Worm (Caenorhabditis elegans): Measurements from ENCODE around the gene ptr-22.
A peak's percentile ranks its signal among the peaks of the same experiment; 100 is the strongest.

Gene ptr-22

DNA sequence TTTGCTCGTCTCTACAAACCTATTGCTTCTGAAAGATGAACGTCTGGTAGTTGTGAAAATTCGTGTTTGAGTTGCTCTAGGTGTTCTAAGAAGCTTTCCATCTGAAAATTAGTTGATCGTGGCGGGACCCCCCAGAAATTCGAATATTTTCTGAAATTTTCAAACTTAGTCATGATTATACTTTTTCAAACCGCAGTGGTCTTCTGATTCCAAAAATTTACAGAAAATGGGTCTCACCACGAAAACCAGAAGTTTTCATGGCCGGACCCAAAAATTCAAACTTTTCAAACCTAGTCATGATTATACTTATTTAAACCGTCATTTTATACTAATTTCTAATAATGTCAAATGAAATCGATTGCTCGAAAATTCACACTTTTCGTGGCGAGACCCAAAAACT lies 28.9 kb upstream of the ptr-22 start, which contains the start of gene ztf-20:
ztf-20 (minus strand) TSS at position 101 of the 400 bp plus-strand sequence.
- TF ChIP-seq nfya-1 (tag; optimal IDR thresholded peaks at IDR 0.05; ENCODE audit: insufficient read depth) (no peak), ztf-4 (tag; optimal IDR thresholded peaks at IDR 0.05) (no peak), nhr-11 (tag; optimal IDR thresholded peaks at IDR 0.05) (no peak), fkh-2 (tag; optimal IDR thresholded peaks at IDR 0.05) (no peak), skn-1 (tag; optimal IDR thresholded peaks at IDR 0.05) (no peak), elt-1 (tag; optimal IDR thresholded peaks at IDR 0.05) (no peak), eor-1 (tag; optimal IDR thresholded peaks at IDR 0.05) (no peak), nhr-67 (tag; optimal IDR thresholded peaks at IDR 0.05) (no peak), ceh-9 (tag; optimal IDR thresholded peaks at IDR 0.05) (no peak), unc-39 (tag; optimal IDR thresholded peaks at IDR 0.05) (no peak), nhr-12 (tag; optimal IDR thresholded peaks at IDR 0.05) (no peak), lin-39 (tag; optimal IDR thresholded peaks at IDR 0.05) (no peak), nhr-25 (tag; optimal IDR thresholded peaks at IDR 0.05) (no peak), mdl-1 (tag; optimal IDR thresholded peaks at IDR 0.05) (no peak), unc-62 (GFP tag; optimal IDR thresholded peaks at IDR 0.05) (no peak), egl-5 (tag; optimal IDR thresholded peaks at IDR 0.05) (no peak), ztf-11 (tag; optimal IDR thresholded peaks at IDR 0.05) (no peak)

DNA sequence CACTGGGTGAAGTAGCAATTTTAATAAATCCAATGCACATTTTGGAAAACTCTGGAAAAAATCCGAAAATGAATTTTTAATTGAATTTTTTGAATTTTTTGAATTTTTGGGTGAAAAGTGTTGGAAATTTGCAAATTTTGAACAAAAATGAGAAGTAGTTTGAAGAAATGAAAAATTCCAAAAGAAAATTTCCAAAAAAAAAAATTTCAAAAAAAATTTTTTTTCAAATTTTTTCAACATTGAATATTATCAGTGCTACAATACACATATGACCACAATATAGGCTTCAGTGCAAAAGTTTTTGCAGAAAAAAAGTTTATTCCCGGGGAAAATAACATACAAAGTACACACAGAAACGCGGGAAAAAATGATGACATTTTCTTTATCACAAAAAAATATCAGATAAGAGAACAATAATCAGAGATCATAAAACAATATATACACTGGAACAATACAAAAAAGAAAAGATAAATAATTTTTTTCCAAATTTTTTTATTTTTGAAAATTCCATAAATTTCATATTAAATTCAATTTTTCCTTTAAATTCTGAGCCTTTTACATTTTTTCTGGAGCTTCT lies 26.2 kb upstream of the ptr-22 start, which contains the start of gene hrg-10:
hrg-10 (minus strand) TSS at position 51 of the 577 bp plus-strand sequence.
- TF ChIP-seq nhr-25 (tag; optimal IDR thresholded peaks at IDR 0.05) (no peak), mml-1 (tag; optimal IDR thresholded peaks at IDR 0.05) (no peak), ceh-28 (tag; optimal IDR thresholded peaks at IDR 0.05) (no peak), daf-12 (tag; optimal IDR thresholded peaks at IDR 0.05) (no peak), skn-1 (tag; optimal IDR thresholded peaks at IDR 0.05) (peak; percentile 63), pqm-1 (tag; optimal IDR thresholded peaks at IDR 0.05) (peak; percentile 53), nhr-76 (tag; optimal IDR thresholded peaks at IDR 0.05) (no peak), elt-1 (tag; optimal IDR thresholded peaks at IDR 0.05) (no peak), nhr-77 (tag; optimal IDR thresholded peaks at IDR 0.05) (no peak), pha-4 (tag; optimal IDR thresholded peaks at IDR 0.05) (peak; percentile 45), nhr-67 (tag; optimal IDR thresholded peaks at IDR 0.05) (no peak), ama-1 (optimal IDR thresholded peaks at IDR 0.05) (no peak), eor-1 (tag; optimal IDR thresholded peaks at IDR 0.05) (no peak), ceh-9 (tag; optimal IDR thresholded peaks at IDR 0.05) (no peak), nhr-28 (tag; optimal IDR thresholded peaks at IDR 0.05) (no peak), fkh-2 (tag; optimal IDR thresholded peaks at IDR 0.05) (no peak), ceh-82 (tag; optimal IDR thresholded peaks at IDR 0.05) (no peak), elt-2 (tag; optimal IDR thresholded peaks at IDR 0.05) (peak; percentile 76), nfya-1 (tag; optimal IDR thresholded peaks at IDR 0.05; ENCODE audit: insufficient read depth) (no peak), nhr-237 (tag; optimal IDR thresholded peaks at IDR 0.05) (no peak), unc-62 (GFP tag; optimal IDR thresholded peaks at IDR 0.05) (no peak), ztf-4 (tag; optimal IDR thresholded peaks at IDR 0.05) (no peak), lin-39 (tag; optimal IDR thresholded peaks at IDR 0.05) (no peak), egl-27 (tag; optimal IDR thresholded peaks at IDR 0.05) (no peak), nhr-43 (tag; optimal IDR thresholded peaks at IDR 0.05; ENCODE audit: poor library complexity, severe bottlenecking) (no peak), zag-1 (tag; optimal IDR thresholded peaks at IDR 0.05) (no peak), R02D3.7 (tag; optimal IDR thresholded peaks at IDR 0.05) (no peak), snpc-4 (tag; optimal IDR thresholded peaks at IDR 0.05) (no peak), nhr-23 (tag; optimal IDR thresholded peaks at IDR 0.05) (no peak), egl-5 (tag; optimal IDR thresholded peaks at IDR 0.05) (no peak), hmg-11 (tag; optimal IDR thresholded peaks at IDR 0.05) (no peak), lin-15B (tag; optimal IDR thresholded peaks at IDR 0.05) (no peak)

DNA sequence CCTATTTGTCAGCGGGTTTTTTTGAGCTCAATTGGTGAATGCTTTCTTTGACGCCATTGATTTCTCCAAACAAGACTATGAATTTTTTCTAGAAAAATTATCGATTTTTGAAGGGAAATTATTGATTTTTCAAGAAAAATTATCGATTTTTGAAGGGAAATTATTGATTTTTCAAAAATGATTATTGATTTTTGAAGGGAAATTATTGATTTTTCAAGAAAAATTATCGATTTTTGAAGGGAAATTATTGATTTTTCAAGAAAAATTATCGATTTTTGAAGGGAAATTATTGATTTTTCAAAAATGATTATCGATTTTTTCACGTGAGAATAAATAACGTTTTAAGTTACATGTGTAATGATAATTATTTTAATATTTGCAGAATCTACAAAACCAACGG lies 9.6 kb upstream of the ptr-22 start:
- TF ChIP-seq ceh-28 (tag; optimal IDR thresholded peaks at IDR 0.05): peak; percentile 94

DNA sequence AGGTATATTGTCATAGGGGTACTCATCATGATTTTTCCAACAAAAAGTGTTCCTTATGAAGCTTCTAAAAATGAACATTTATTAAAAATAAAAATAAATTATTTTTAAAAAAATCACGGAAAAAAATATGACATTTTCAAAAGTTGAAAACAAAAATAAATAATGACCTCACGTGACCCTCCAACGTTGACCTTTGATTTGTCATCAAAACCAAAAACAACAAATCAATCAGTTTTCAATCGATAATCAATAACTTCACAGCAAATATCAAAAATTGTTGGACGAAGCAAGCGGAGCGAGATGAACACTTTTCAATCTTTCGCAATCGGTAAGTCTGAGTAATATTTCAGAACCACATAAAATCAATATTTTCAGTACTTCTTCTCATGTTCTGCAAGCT lies 9.2 kb upstream of the ptr-22 start, which contains the start of gene Y80D3A.8:
Y80D3A.8 (plus strand) TSS at position 301 of the 400 bp plus-strand sequence.
- TF ChIP-seq nhr-28 (tag; optimal IDR thresholded peaks at IDR 0.05): no peak
- no peak for TF ChIP-seq egl-27 (tag; optimal IDR thresholded peaks at IDR 0.05)
- TF ChIP-seq lsy-12 (tag; optimal IDR thresholded peaks at IDR 0.05): no peak
- no peak for TF ChIP-seq elt-1 (tag; optimal IDR thresholded peaks at IDR 0.05)
- TF ChIP-seq pqm-1 (tag; optimal IDR thresholded peaks at IDR 0.05): no peak
- no peak for TF ChIP-seq mml-1 (tag; optimal IDR thresholded peaks at IDR 0.05)
- no peak for TF ChIP-seq sea-2 (GFP tag; optimal IDR thresholded peaks at IDR 0.05)
